Worm (Caenorhabditis elegans): ENCODE results near the gene F35B3.4.

DNA sequence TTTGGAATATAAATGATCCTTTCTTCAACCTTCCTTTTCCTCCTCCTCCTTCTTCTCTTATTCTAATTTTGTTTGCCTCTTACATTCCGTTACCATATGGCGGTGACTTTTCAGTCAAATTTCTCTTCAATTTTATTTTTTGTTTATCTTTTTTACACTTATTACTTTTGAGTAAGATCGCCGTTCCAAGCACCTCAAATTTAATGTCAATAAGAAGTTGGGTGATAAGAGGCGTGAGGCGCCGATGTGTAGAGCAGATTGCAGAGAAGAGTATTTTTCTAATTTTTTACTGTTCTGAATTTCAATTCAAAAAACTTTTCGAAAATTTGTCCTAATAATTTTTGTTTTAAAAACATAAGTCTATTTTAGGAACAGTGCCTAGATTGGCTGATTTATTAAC, 26.3 kb downstream of the F35B3.4 start:
- TF ChIP-seq W03F9.2 (tag; optimal IDR thresholded peaks at IDR 0.05): no peak
- no peak for TF ChIP-seq him-1 (tag; optimal IDR thresholded peaks at IDR 0.05)
- TF ChIP-seq dao-5 (tag; optimal IDR thresholded peaks at IDR 0.05): no peak
